Worm (Caenorhabditis elegans): ENCODE data around the gene daf-5.

Gene daf-5

ce11 chrII:14089796-14090372, 37.8 kb upstream of the daf-5 start:
- TF ChIP-seq ets-7 (tag; optimal IDR thresholded peaks at IDR 0.05) (no peak), ceh-13 (GFP tag; optimal IDR thresholded peaks at IDR 0.05) (no peak), B0310.2 (tag; optimal IDR thresholded peaks at IDR 0.05) (no peak), ceh-36 (tag; optimal IDR thresholded peaks at IDR 0.05) (no peak)

DNA sequence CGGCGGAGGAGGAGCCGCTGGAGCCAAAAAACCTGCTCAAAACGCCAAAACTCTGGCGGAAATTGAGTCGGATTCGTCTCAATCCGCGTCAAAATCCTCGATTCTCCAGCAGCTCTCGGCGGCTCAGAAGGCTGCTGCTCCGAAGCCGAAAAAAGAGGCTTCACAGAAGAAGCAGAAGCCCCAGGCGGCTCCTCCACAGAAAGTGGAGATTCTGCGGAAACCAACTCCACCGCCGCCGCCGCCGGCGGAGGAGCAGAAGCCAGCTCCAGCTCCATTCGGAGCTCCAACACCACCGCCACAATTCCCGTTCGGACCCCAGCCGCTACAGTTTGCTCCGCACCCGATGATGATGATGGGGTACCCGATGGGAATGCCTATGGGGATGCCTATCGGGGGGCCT, 34.8 kb upstream of the daf-5 start:
- no peak for TF ChIP-seq ama-1 (optimal IDR thresholded peaks at IDR 0.05)
- TF ChIP-seq tbx-11 (GFP tag; IDR thresholded peaks at IDR 0.05), result no peak
- no peak for TF ChIP-seq ets-7 (tag; optimal IDR thresholded peaks at IDR 0.05)
- no peak for TF ChIP-seq ceh-13 (GFP tag; optimal IDR thresholded peaks at IDR 0.05)
- no peak for TF ChIP-seq pes-1 (GFP tag; IDR thresholded peaks at IDR 0.05)
- TF ChIP-seq hmbx-1 (tag; optimal IDR thresholded peaks at IDR 0.05), result no peak
- no peak for TF ChIP-seq hmg-4 (GFP tag; optimal IDR thresholded peaks at IDR 0.05)
- TF ChIP-seq sea-1 (GFP tag; conservative IDR thresholded peaks at IDR 0.05), result no peak
- no peak for TF ChIP-seq hnd-1 (tag; optimal IDR thresholded peaks at IDR 0.05)
- TF ChIP-seq scrt-1 (GFP tag; IDR thresholded peaks at IDR 0.05), result no peak
- TF ChIP-seq tbx-37 (GFP tag; conservative IDR thresholded peaks at IDR 0.05), result no peak
- TF ChIP-seq F13C5.2 (tag; optimal IDR thresholded peaks at IDR 0.05), result no peak
- no peak for TF ChIP-seq tra-4 (tag; optimal IDR thresholded peaks at IDR 0.05)

DNA sequence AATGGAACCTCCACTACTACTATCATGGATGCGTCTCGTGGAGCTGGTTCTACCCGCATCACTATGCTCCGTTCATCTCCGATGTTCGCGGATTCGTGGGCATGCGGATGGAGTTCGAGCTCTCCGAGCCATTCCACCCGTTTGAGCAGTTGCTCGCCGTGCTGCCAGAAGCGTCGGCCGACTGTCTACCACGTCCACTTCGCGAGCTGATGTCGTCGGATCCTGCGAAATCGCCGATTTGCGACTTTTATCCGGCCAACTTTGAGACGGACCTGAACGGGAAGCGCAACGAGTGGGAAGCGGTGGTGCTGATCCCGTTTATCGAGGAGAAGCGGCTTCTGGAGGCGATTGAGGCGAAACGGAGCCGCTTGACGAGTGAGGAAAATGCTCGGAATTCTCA, 25.7 kb upstream of the daf-5 start:
- TF ChIP-seq pes-1 (GFP tag; IDR thresholded peaks at IDR 0.05) (no peak), scrt-1 (GFP tag; IDR thresholded peaks at IDR 0.05) (no peak), tra-4 (tag; optimal IDR thresholded peaks at IDR 0.05) (no peak), tbx-11 (GFP tag; IDR thresholded peaks at IDR 0.05) (no peak), ceh-36 (tag; optimal IDR thresholded peaks at IDR 0.05) (no peak), hmbx-1 (tag; optimal IDR thresholded peaks at IDR 0.05) (no peak), hmg-4 (GFP tag; optimal IDR thresholded peaks at IDR 0.05) (no peak), hnd-1 (tag; optimal IDR thresholded peaks at IDR 0.05) (no peak), ama-1 (optimal IDR thresholded peaks at IDR 0.05) (no peak), B0310.2 (tag; optimal IDR thresholded peaks at IDR 0.05) (no peak), ets-7 (tag; optimal IDR thresholded peaks at IDR 0.05) (no peak), ceh-13 (GFP tag; optimal IDR thresholded peaks at IDR 0.05) (no peak), sea-1 (GFP tag; conservative IDR thresholded peaks at IDR 0.05) (no peak), flt-1 (GFP tag; IDR thresholded peaks at IDR 0.05) (no peak)

DNA sequence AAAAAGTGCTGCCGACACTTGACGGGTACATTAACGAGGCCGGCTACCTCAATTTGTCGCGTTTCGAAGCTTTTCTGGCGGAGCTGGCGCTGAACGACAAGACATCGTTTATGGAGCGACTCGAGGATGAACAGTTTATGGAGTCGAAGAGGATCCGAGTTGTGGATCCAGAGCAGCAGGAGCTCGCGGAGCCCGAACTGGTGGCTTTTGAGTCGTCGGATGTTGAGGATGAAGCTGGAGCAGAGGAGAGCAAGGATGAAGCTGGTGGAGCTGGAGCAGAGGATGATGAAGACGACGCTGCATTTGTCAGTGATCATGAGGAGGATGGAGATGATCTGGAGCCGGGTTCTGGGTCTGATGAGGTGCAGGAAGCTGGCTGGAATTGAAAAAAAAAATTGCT, 22.7 kb upstream of the daf-5 start:
- no peak for TF ChIP-seq ceh-36 (tag; optimal IDR thresholded peaks at IDR 0.05)
- no peak for TF ChIP-seq hmg-4 (GFP tag; optimal IDR thresholded peaks at IDR 0.05)
- no peak for TF ChIP-seq ceh-13 (GFP tag; optimal IDR thresholded peaks at IDR 0.05)
- no peak for TF ChIP-seq pes-1 (GFP tag; IDR thresholded peaks at IDR 0.05)
- no peak for TF ChIP-seq tra-4 (tag; optimal IDR thresholded peaks at IDR 0.05)
- TF ChIP-seq tbx-37 (GFP tag; conservative IDR thresholded peaks at IDR 0.05), result no peak
- no peak for TF ChIP-seq B0310.2 (tag; optimal IDR thresholded peaks at IDR 0.05)
- TF ChIP-seq hnd-1 (tag; optimal IDR thresholded peaks at IDR 0.05), result no peak
- TF ChIP-seq hmbx-1 (tag; optimal IDR thresholded peaks at IDR 0.05), result no peak
- no peak for TF ChIP-seq aly-1 (tag; optimal IDR thresholded peaks at IDR 0.05)

ce11 chrII:14068607-14069006, 16.5 kb upstream of the daf-5 start, which contains the start of gene xrn-1:
Gene xrn-1 (plus strand): TSS chrII:14068907.
- TF ChIP-seq tbx-37 (GFP tag; conservative IDR thresholded peaks at IDR 0.05) (no peak), hmg-4 (GFP tag; optimal IDR thresholded peaks at IDR 0.05) (no peak), ama-1 (optimal IDR thresholded peaks at IDR 0.05) (no peak), hnd-1 (tag; optimal IDR thresholded peaks at IDR 0.05) (no peak), tbx-11 (GFP tag; IDR thresholded peaks at IDR 0.05) (no peak), aly-1 (tag; optimal IDR thresholded peaks at IDR 0.05) (no peak), ets-7 (tag; optimal IDR thresholded peaks at IDR 0.05) (no peak), scrt-1 (GFP tag; IDR thresholded peaks at IDR 0.05) (no peak), tra-4 (tag; optimal IDR thresholded peaks at IDR 0.05) (no peak), F13C5.2 (tag; optimal IDR thresholded peaks at IDR 0.05) (no peak), pes-1 (GFP tag; IDR thresholded peaks at IDR 0.05) (no peak)

- TF ChIP-seq pes-1 (GFP tag; IDR thresholded peaks at IDR 0.05) (no peak), ceh-13 (GFP tag; optimal IDR thresholded peaks at IDR 0.05) (no peak), hmg-4 (GFP tag; optimal IDR thresholded peaks at IDR 0.05) (no peak), aly-1 (tag; optimal IDR thresholded peaks at IDR 0.05) (no peak), scrt-1 (GFP tag; IDR thresholded peaks at IDR 0.05) (no peak), ets-7 (tag; optimal IDR thresholded peaks at IDR 0.05) (no peak), ama-1 (optimal IDR thresholded peaks at IDR 0.05) (no peak), ceh-36 (tag; optimal IDR thresholded peaks at IDR 0.05) (no peak), hnd-1 (tag; optimal IDR thresholded peaks at IDR 0.05) (no peak), tra-4 (tag; optimal IDR thresholded peaks at IDR 0.05) (no peak), F13C5.2 (tag; optimal IDR thresholded peaks at IDR 0.05) (no peak), hmbx-1 (tag; optimal IDR thresholded peaks at IDR 0.05) (no peak), flt-1 (GFP tag; IDR thresholded peaks at IDR 0.05) (no peak), tbx-11 (GFP tag; IDR thresholded peaks at IDR 0.05) (no peak), sea-1 (GFP tag; conservative IDR thresholded peaks at IDR 0.05) (no peak), B0310.2 (tag; optimal IDR thresholded peaks at IDR 0.05) (no peak), tbx-37 (GFP tag; conservative IDR thresholded peaks at IDR 0.05) (no peak)
These were observed 13.4 kb upstream of the daf-5 start for ce11 chrII:14065486-14065885.

DNA sequence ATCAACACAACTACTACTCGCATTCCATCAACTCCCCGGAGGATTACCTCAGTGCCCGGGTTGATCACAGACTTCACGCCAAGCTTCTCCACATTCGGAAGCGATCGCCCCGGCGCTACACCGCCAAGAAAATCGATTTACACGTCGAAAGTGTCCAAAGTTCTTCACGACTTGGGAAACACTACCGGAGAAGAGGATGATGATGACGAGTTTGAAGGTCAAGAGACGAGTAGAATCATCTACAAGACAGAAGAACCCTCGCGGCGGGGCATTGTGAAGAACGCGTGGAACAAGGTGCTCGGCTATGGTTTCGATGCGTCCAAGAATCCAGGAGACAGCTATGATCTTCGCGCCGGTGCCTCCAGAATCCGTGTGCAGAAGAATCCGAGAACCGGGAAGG, 11.9 kb upstream of the daf-5 start:
- TF ChIP-seq flt-1 (GFP tag; IDR thresholded peaks at IDR 0.05) (no peak), ets-7 (tag; optimal IDR thresholded peaks at IDR 0.05) (no peak), B0310.2 (tag; optimal IDR thresholded peaks at IDR 0.05) (no peak), tra-4 (tag; optimal IDR thresholded peaks at IDR 0.05) (no peak), hmbx-1 (tag; optimal IDR thresholded peaks at IDR 0.05) (no peak), ama-1 (optimal IDR thresholded peaks at IDR 0.05) (no peak), aly-1 (tag; optimal IDR thresholded peaks at IDR 0.05) (no peak), pes-1 (GFP tag; IDR thresholded peaks at IDR 0.05) (no peak), hnd-1 (tag; optimal IDR thresholded peaks at IDR 0.05) (no peak), ceh-36 (tag; optimal IDR thresholded peaks at IDR 0.05) (no peak), tbx-11 (GFP tag; IDR thresholded peaks at IDR 0.05) (no peak), F13C5.2 (tag; optimal IDR thresholded peaks at IDR 0.05) (no peak), tbx-37 (GFP tag; conservative IDR thresholded peaks at IDR 0.05) (no peak), sea-1 (GFP tag; conservative IDR thresholded peaks at IDR 0.05) (no peak), scrt-1 (GFP tag; IDR thresholded peaks at IDR 0.05) (no peak), ceh-13 (GFP tag; optimal IDR thresholded peaks at IDR 0.05) (no peak), hmg-4 (GFP tag; optimal IDR thresholded peaks at IDR 0.05) (no peak)

Measured in whole organism, early embryonic.